Worm (Caenorhabditis elegans) whole organism, L4/young adult: Measurements from ENCODE around the gene F37C4.5.

Source experiments
- dao-5 ChIP-seq: sonication (generic microtip); optimal IDR thresholded peaks from 2 replicates; lab custom pipeline; 2016; ENCODE audit warnings: missing genotype, missing genetic modification characterization, moderate library complexity, missing compliant biosample characterization
- him-1 ChIP-seq: sonication (generic microtip); optimal IDR thresholded peaks from 2 replicates; lab custom pipeline; 2016; ENCODE audit warnings: missing genotype, missing genetic modification reagents, missing genetic modification characterization, missing compliant biosample characterization

DNA sequence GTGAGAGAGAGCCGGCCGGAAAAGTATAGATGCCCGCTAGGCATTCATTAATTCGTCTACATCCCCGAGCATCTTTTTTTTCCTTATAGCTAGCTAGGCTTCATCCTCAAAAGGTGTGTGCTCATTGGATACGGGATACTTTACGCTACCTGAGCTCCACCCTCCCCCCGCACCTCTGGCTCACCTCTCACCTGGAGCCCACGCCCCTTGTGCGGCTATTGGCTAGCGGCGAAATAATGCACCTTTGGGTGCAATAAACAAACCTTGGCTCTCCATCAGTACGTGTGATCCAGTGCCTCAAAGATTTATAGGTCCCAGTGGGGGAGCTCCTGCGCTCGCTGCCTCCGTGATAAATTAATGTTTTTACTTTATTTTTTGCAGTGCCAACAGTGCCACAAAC is 17.4 kb downstream of the F37C4.5 start:
- TF ChIP-seq dao-5 (tag; lab: Kevin White, UChicago) (no peak), him-1 (tag; lab: Kevin White, UChicago) (no peak)
